Worm (Caenorhabditis elegans) whole organism, L1 larva: Measurements from ENCODE around the gene nlp-76.
"Not testable (repeated sequence)": the region's sequence is repeated elsewhere in the genome, so short reads cannot be mapped to it uniquely, and the experiment has no call there.

ENCODE experiments used
- ama-1 ChIP-seq: fragments of 150-350 bp; optimal IDR thresholded peaks from 2 replicates; lab custom pipeline; 2014
- ceh-82 ChIP-seq, 3 experiments: fragments of 150-350 bp in 1 of 3; sonication (generic microtip) in 2 of 3; optimal IDR thresholded peaks; 2 replicates each; lab custom pipeline; 2014 to 2017; ENCODE audit warnings: missing biosample characterization in 3 of 3, missing genetic modification characterization in 3 of 3
- egl-27 ChIP-seq, 2 experiments: fragments of 150-350 bp in 1 of 2; sonication (generic microtip); optimal IDR thresholded peaks; 3 replicates each; lab custom pipeline; 2017 to 2018; ENCODE audit warnings: missing biosample characterization in 2 of 2, missing genetic modification characterization in 2 of 2, missing genetic modification reagents in 2 of 2
- hpl-2 ChIP-seq: fragments of 150-350 bp; optimal IDR thresholded peaks from 2 replicates; lab custom pipeline; 2014; ENCODE audit warnings: missing biosample characterization, missing genetic modification reagents, missing genetic modification characterization
- mdl-1 ChIP-seq, 2 experiments: fragments of 150-350 bp; optimal IDR thresholded peaks; 2 replicates each; lab custom pipeline; 2014 to 2017; ENCODE audit warnings: missing biosample characterization in 2 of 2, missing genetic modification characterization in 2 of 2, inconsistent platforms in 1 of 2
- nhr-47 ChIP-seq: sonication (generic microtip); optimal IDR thresholded peaks from 2 replicates; lab custom pipeline; 2016; ENCODE audit warnings: mild to moderate bottlenecking, missing genetic modification characterization, moderate library complexity, missing compliant biosample characterization
- nhr-76 ChIP-seq: sonication (generic microtip); optimal IDR thresholded peaks from 2 replicates; lab custom pipeline; 2017; ENCODE audit warnings: missing biosample characterization, missing genetic modification characterization
- pax-3 ChIP-seq: fragments of 200-800 bp; sonication (Bioruptor generic); optimal IDR thresholded peaks from 2 replicates; lab custom pipeline; 2018; ENCODE audit warnings: mild to moderate bottlenecking, missing genetic modification characterization, moderate library complexity, missing compliant biosample characterization
- sox-4 ChIP-seq: sonication (generic microtip); optimal IDR thresholded peaks from 2 replicates; lab custom pipeline; 2016; ENCODE audit warnings: missing genetic modification characterization, missing compliant biosample characterization
- sup-37 ChIP-seq: fragments of 200-800 bp; sonication (Bioruptor generic); optimal IDR thresholded peaks from 2 replicates; lab custom pipeline; 2018; ENCODE audit warnings: mild to moderate bottlenecking, missing genetic modification characterization, missing compliant biosample characterization
- tlp-1 ChIP-seq: fragments of 150-350 bp; optimal IDR thresholded peaks from 2 replicates; lab custom pipeline; 2014; ENCODE audit warnings: missing biosample characterization, missing genetic modification characterization
- ztf-4 ChIP-seq: fragments of 150-350 bp; optimal IDR thresholded peaks from 2 replicates; lab custom pipeline; 2014; ENCODE audit warnings: missing biosample characterization, missing genetic modification characterization

The nlp-76 gene

ce11 chrX:12618447-12618846 is 45.3 kb downstream of the nlp-76 start:
- no peak for TF ChIP-seq nhr-47 (tag; lab: Kevin White, UChicago)
- no peak for TF ChIP-seq tlp-1 (tag; lab: Kevin White, UChicago)
- TF ChIP-seq pax-3 (tag; lab: Kevin White, UChicago) = no peak
- no peak for TF ChIP-seq nhr-76 (tag; lab: Kevin White, UChicago)
- no peak for TF ChIP-seq sox-4 (tag; lab: Kevin White, UChicago)
- TF ChIP-seq mdl-1 (tag; optimal IDR thresholded peaks at IDR 0.05; lab: Kevin White, UChicago) = no peak
- TF ChIP-seq ztf-4 = no peak
- no peak for TF ChIP-seq egl-27 (tag; optimal IDR thresholded peaks at IDR 0.05; lab: Kevin White, UChicago)
- no peak for TF ChIP-seq sup-37
- TF ChIP-seq, all 84 proteins: peak for 0

- not testable (repeated sequence) for TF ChIP-seq ama-1; ceh-82 (tag; optimal IDR thresholded peaks at IDR 0.05; lab: Kevin White, UChicago); hpl-2
Measured at ce11 chrX:12613451-12613850, 50.3 kb downstream of the nlp-76 start, which contains the start of gene R09A8.1. Gene R09A8.1, plus strand, starts transcription at chrX:12613751.
